Worm (Caenorhabditis elegans) whole organism, L2 larva: ENCODE results near the gene pak-1.

ENCODE experiments used
- C34F6.9 ChIP-seq: fragments of 150-350 bp; optimal IDR thresholded peaks from 2 replicates; lab custom pipeline; 2014; ENCODE audit warnings: missing biosample characterization, missing genetic modification characterization
- F13H6.1 ChIP-seq: sonication (generic microtip); optimal IDR thresholded peaks from 2 replicates; lab custom pipeline; 2016; ENCODE audit warnings: missing genetic modification characterization, missing compliant biosample characterization
- Y55F3AM.14 ChIP-seq: fragments of 200-800 bp; sonication (Bioruptor generic); optimal IDR thresholded peaks from 2 replicates; lab custom pipeline; 2018; ENCODE audit warnings: mild to moderate bottlenecking, missing genetic modification characterization, missing compliant biosample characterization
- ZK546.5 ChIP-seq: sonication (generic microtip); optimal IDR thresholded peaks from 2 replicates; lab custom pipeline; 2017; ENCODE audit warnings: missing biosample characterization, missing genetic modification characterization
- alr-1 ChIP-seq: fragments of 150-350 bp; optimal IDR thresholded peaks from 2 replicates; lab custom pipeline; 2014; ENCODE audit warnings: missing biosample characterization, missing genetic modification characterization
- blmp-1 ChIP-seq: sonication (generic microtip); optimal IDR thresholded peaks from 2 replicates; lab custom pipeline; 2017; ENCODE audit warnings: missing genetic modification characterization, mild to moderate bottlenecking, missing compliant biosample characterization, antibody characterized with exemption, moderate library complexity; ENCODE audit not compliant: insufficient read depth
- ceh-16 ChIP-seq: fragments of 150-350 bp; optimal IDR thresholded peaks from 2 replicates; lab custom pipeline; 2014; ENCODE audit warnings: missing biosample characterization, missing genetic modification characterization
- ceh-82 ChIP-seq: fragments of 150-350 bp; optimal IDR thresholded peaks from 2 replicates; lab custom pipeline; 2014; ENCODE audit warnings: missing biosample characterization, missing genetic modification characterization
- crh-2 ChIP-seq: sonication (generic microtip); optimal IDR thresholded peaks from 2 replicates; lab custom pipeline; 2017; ENCODE audit warnings: missing biosample characterization, missing genetic modification characterization
- dmd-4 ChIP-seq: sonication (generic microtip); optimal IDR thresholded peaks from 2 replicates; lab custom pipeline; 2017; ENCODE audit warnings: missing biosample characterization, missing genetic modification characterization
- egl-27 ChIP-seq: sonication (generic microtip); optimal IDR thresholded peaks from 3 replicates; lab custom pipeline; 2017; ENCODE audit warnings: missing biosample characterization, missing genetic modification reagents, missing genetic modification characterization
- elt-1 ChIP-seq: fragments of 150-350 bp; optimal IDR thresholded peaks from 2 replicates; lab custom pipeline; 2014; ENCODE audit warnings: missing biosample characterization, missing genetic modification characterization
- gmeb-1 ChIP-seq: fragments of 150-350 bp; optimal IDR thresholded peaks from 2 replicates; lab custom pipeline; 2014; ENCODE audit warnings: missing biosample characterization, missing genetic modification characterization
- lin-13 ChIP-seq: fragments of 150-350 bp; optimal IDR thresholded peaks from 2 replicates; lab custom pipeline; 2014; ENCODE audit warnings: missing biosample characterization, missing genetic modification reagents, missing genetic modification characterization
- lin-39 ChIP-seq: fragments of 150-350 bp; optimal IDR thresholded peaks from 2 replicates; lab custom pipeline; 2014; ENCODE audit warnings: missing biosample characterization, missing genetic modification reagents, missing genetic modification characterization
- lsy-2 ChIP-seq, 2 experiments: fragments of 150-350 bp in 1 of 2; sonication (generic microtip) in 1 of 2; optimal IDR thresholded peaks; 2 replicates each; lab custom pipeline; 2014 to 2017; ENCODE audit warnings: missing biosample characterization in 2 of 2, missing genetic modification characterization in 2 of 2
- mab-5 ChIP-seq: fragments of 150-350 bp; optimal IDR thresholded peaks from 2 replicates; lab custom pipeline; 2014; ENCODE audit warnings: missing biosample characterization, missing genetic modification characterization
- mbf-1 ChIP-seq: sonication (generic microtip); optimal IDR thresholded peaks from 2 replicates; lab custom pipeline; 2017; ENCODE audit warnings: missing biosample characterization, missing genetic modification characterization
- mdl-1 ChIP-seq, 2 experiments: fragments of 150-350 bp in 1 of 2; sonication (generic microtip) in 1 of 2; optimal IDR thresholded peaks; 2 replicates each; lab custom pipeline; 2017; ENCODE audit warnings: missing biosample characterization in 2 of 2, missing genetic modification characterization in 2 of 2
- nhr-12 ChIP-seq: fragments of 150-350 bp; optimal IDR thresholded peaks from 2 replicates; lab custom pipeline; 2014; ENCODE audit warnings: missing biosample characterization, missing genetic modification characterization
- nhr-129 ChIP-seq: fragments of 150-350 bp; optimal IDR thresholded peaks from 2 replicates; lab custom pipeline; 2014; ENCODE audit warnings: missing biosample characterization, missing genetic modification characterization
- nhr-21 ChIP-seq: fragments of 150-350 bp; optimal IDR thresholded peaks from 2 replicates; lab custom pipeline; 2014; ENCODE audit warnings: missing biosample characterization, missing genetic modification characterization
- nhr-23 ChIP-seq: fragments of 150-350 bp; optimal IDR thresholded peaks from 2 replicates; lab custom pipeline; 2014; ENCODE audit warnings: missing biosample characterization, missing genetic modification reagents, missing genetic modification characterization
- nhr-237 ChIP-seq: fragments of 150-350 bp; optimal IDR thresholded peaks from 2 replicates; lab custom pipeline; 2014; ENCODE audit warnings: missing biosample characterization, missing genetic modification characterization
- nhr-25 ChIP-seq: fragments of 150-350 bp; sonication (generic microtip); optimal IDR thresholded peaks from 3 replicates; lab custom pipeline; 2014; ENCODE audit warnings: missing biosample characterization, missing genetic modification characterization
- nhr-6 ChIP-seq: fragments of 150-350 bp; optimal IDR thresholded peaks from 2 replicates; lab custom pipeline; 2014; ENCODE audit warnings: missing biosample characterization, missing genetic modification characterization
- nhr-77 ChIP-seq: fragments of 150-350 bp; optimal IDR thresholded peaks from 2 replicates; lab custom pipeline; 2014; ENCODE audit warnings: missing biosample characterization, missing genetic modification characterization
- peb-1 ChIP-seq: fragments of 150-350 bp; optimal IDR thresholded peaks from 2 replicates; lab custom pipeline; 2014; ENCODE audit warnings: missing biosample characterization, missing genetic modification characterization
- skn-1 ChIP-seq: sonication (generic microtip); optimal IDR thresholded peaks from 2 replicates; lab custom pipeline; 2017; ENCODE audit warnings: missing biosample characterization, missing genetic modification characterization
- sma-9 ChIP-seq, 2 experiments: fragments of 150-350 bp in 1 of 2; sonication (generic microtip) in 1 of 2; optimal IDR thresholded peaks; 2 replicates each; lab custom pipeline; 2014 to 2016; ENCODE audit warnings: missing genetic modification characterization in 2 of 2, mild to moderate bottlenecking in 1 of 2, missing biosample characterization in 1 of 2, missing compliant biosample characterization in 1 of 2, missing genetic modification reagents in 1 of 2, moderate library complexity in 1 of 2
- snpc-4 ChIP-seq: fragments of 150-350 bp; optimal IDR thresholded peaks from 2 replicates; lab custom pipeline; 2014; ENCODE audit warnings: missing biosample characterization, missing genetic modification characterization
- unc-39 ChIP-seq: fragments of 150-350 bp; optimal IDR thresholded peaks from 2 replicates; lab custom pipeline; 2014; ENCODE audit warnings: missing biosample characterization, missing genetic modification characterization
- unc-55 ChIP-seq: fragments of 150-350 bp; sonication (generic microtip); optimal IDR thresholded peaks from 3 replicates; lab custom pipeline; 2014; ENCODE audit warnings: missing biosample characterization, missing genetic modification reagents, missing genetic modification characterization
- unc-62 ChIP-seq: fragments of 150-350 bp; optimal IDR thresholded peaks from 2 replicates; lab custom pipeline; 2014; ENCODE audit warnings: missing biosample characterization, missing genetic modification reagents, missing genetic modification characterization
- ztf-11 ChIP-seq: sonication (generic microtip); optimal IDR thresholded peaks from 2 replicates; lab custom pipeline; 2017; ENCODE audit warnings: missing biosample characterization, missing genetic modification characterization

Gene pak-1

ce11 chrX:6019886-6020469, 28.4 kb downstream of the pak-1 start, which contains the start of gene C09B8.4:
C09B8.4 (minus strand) TSS chrX:6019936.
- no peak for TF ChIP-seq snpc-4 (tag; lab: Kevin White, UChicago)
- no peak for TF ChIP-seq ceh-82 (tag; lab: Kevin White, UChicago)
- no peak for TF ChIP-seq Y55F3AM.14 (GFP tag; lab: Kevin White, UChicago)
- no peak for TF ChIP-seq ztf-11 (tag; lab: Kevin White, UChicago)
- no peak for TF ChIP-seq nhr-6 (tag; lab: Kevin White, UChicago)
- no peak for TF ChIP-seq peb-1 (tag; lab: Kevin White, UChicago)
- no peak for TF ChIP-seq skn-1 (tag; lab: Kevin White, UChicago)
- peak; percentile 13 for TF ChIP-seq crh-2 (tag; lab: Kevin White, UChicago)
- TF ChIP-seq unc-55 (GFP tag; lab: Kevin White, UChicago): no peak
- no peak for TF ChIP-seq nhr-23 (tag; lab: Kevin White, UChicago)
- peak; percentile 65 for TF ChIP-seq F13H6.1 (tag; lab: Kevin White, UChicago)
- TF ChIP-seq ZK546.5: no peak
- TF ChIP-seq elt-1 (tag; lab: Kevin White, UChicago): no peak
- no peak for TF ChIP-seq dmd-4 (tag; lab: Kevin White, UChicago)
- peak; percentile 61 for TF ChIP-seq nhr-129 (tag; lab: Kevin White, UChicago)
- TF ChIP-seq unc-39: no peak
- no peak for TF ChIP-seq egl-27
- no peak for TF ChIP-seq nhr-12 (tag; lab: Kevin White, UChicago)
- TF ChIP-seq lin-39 (tag; lab: Kevin White, UChicago): no peak
- TF ChIP-seq gmeb-1 (tag; lab: Kevin White, UChicago): no peak
- TF ChIP-seq mdl-1 (tag; optimal IDR thresholded peaks at IDR 0.05; lab: Kevin White, UChicago): no peak
- TF ChIP-seq mbf-1: no peak
- TF ChIP-seq nhr-21: no peak
- no peak for TF ChIP-seq mab-5
- TF ChIP-seq lsy-2 (tag; optimal IDR thresholded peaks at IDR 0.05; lab: Kevin White, UChicago): peak in 1 of 2 experiments; percentile 26
- peak; percentile 71 for TF ChIP-seq sma-9 (GFP tag; optimal IDR thresholded peaks at IDR 0.05; lab: Kevin White, UChicago)
- TF ChIP-seq sma-9 (tag; optimal IDR thresholded peaks at IDR 0.05; lab: Kevin White, UChicago): no peak
- no peak for TF ChIP-seq nhr-237 (tag; lab: Kevin White, UChicago)
- no peak for TF ChIP-seq unc-62
- TF ChIP-seq ceh-16 (tag; lab: Kevin White, UChicago): no peak
- TF ChIP-seq lin-13 (GFP tag; lab: Kevin White, UChicago): no peak
- no peak for TF ChIP-seq nhr-77 (tag; lab: Kevin White, UChicago)
- TF ChIP-seq C34F6.9 (tag; lab: Kevin White, UChicago): no peak

ce11 chrX:6015096-6015495, 33.3 kb downstream of the pak-1 start, which contains the start of gene C09B8.8:
C09B8.8 (plus strand) TSS chrX:6015492.
- TF ChIP-seq peb-1 (tag; lab: Kevin White, UChicago) (no peak), nhr-25 (peak; percentile 35), alr-1 (no peak)

DNA sequence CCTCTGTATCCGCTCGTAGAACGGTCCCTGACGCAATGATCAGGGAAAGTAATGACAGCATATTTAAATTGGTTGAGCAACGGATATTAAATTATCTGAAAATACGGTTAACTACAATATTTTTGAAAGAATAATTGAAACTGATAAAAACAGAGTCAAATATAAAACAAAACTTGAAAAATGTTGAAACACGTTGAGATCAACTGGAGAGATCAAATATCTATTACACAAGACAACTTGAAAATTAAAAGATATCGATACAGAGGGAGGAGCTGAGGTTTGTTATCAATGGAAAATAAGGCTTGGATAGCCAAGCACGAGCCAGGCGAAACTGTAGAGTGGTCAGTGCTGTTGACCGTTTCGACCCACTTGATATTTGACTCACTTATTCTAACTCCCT, 37.8 kb downstream of the pak-1 start, which contains the start of gene C09B8.3:
TSS of gene C09B8.3 (minus strand) at position 101 of the 400 bp plus-strand sequence.
- TF ChIP-seq ceh-16 (tag; lab: Kevin White, UChicago): no peak
- no peak for TF ChIP-seq crh-2 (tag; lab: Kevin White, UChicago)
- TF ChIP-seq snpc-4 (tag; lab: Kevin White, UChicago): no peak
- TF ChIP-seq elt-1 (tag; lab: Kevin White, UChicago): no peak
- no peak for TF ChIP-seq dmd-4 (tag; lab: Kevin White, UChicago)
- TF ChIP-seq alr-1: no peak

ce11 chrX:6004315-6004714, 44.1 kb downstream of the pak-1 start:
- no peak for TF ChIP-seq ceh-16 (tag; lab: Kevin White, UChicago)
- TF ChIP-seq blmp-1 (tag; lab: Kevin White, UChicago): peak; percentile 47
- peak; percentile 7 for TF ChIP-seq nhr-21
